Worm (Caenorhabditis elegans) whole organism, L1 larva: ENCODE measurements around the gene mlt-7.

Experiments
- C16A3.4 ChIP-seq: fragments of 150-350 bp; optimal IDR thresholded peaks from 2 replicates; lab custom pipeline; 2014; ENCODE audit warnings: missing biosample characterization, missing genetic modification characterization
- aha-1 ChIP-seq: fragments of 150-350 bp; optimal IDR thresholded peaks from 2 replicates; lab custom pipeline; 2014; ENCODE audit warnings: missing biosample characterization, missing genetic modification characterization
- ama-1 ChIP-seq: fragments of 150-350 bp; optimal IDR thresholded peaks from 2 replicates; lab custom pipeline; 2014
- ceh-8 ChIP-seq: fragments of 200-800 bp; sonication (Bioruptor generic); optimal IDR thresholded peaks from 2 replicates; lab custom pipeline; 2018; ENCODE audit warnings: mild to moderate bottlenecking, missing genetic modification characterization, moderate library complexity, missing compliant biosample characterization
- ceh-88 ChIP-seq: fragments of 200-800 bp; sonication (Bioruptor generic); IDR thresholded peaks from 2 replicates; pipeline ENCODE4 v1.3.6; 2022; ENCODE audit warnings: missing genetic modification characterization, missing compliant biosample characterization
- ceh-90 ChIP-seq: sonication (generic microtip); optimal IDR thresholded peaks from 2 replicates; lab custom pipeline; 2016; ENCODE audit warnings: missing genetic modification characterization, missing compliant biosample characterization
- dpl-1 ChIP-seq, 3 experiments: fragments of 150-350 bp in 2 of 3; sonication (generic microtip) in 1 of 3; optimal IDR thresholded peaks; 2 replicates each; lab custom pipeline; 2014 to 2017; ENCODE audit warnings: missing biosample characterization in 3 of 3, missing genetic modification characterization in 3 of 3, missing genetic modification reagents in 3 of 3
- efl-1 ChIP-seq, 4 experiments: fragments of 150-350 bp; optimal IDR thresholded peaks in 3 of 4; peaks in 1 of 4; 1 replicate in 1 of 4; 2 replicates in 3 of 4; lab custom pipeline; 2014; ENCODE audit warnings: missing biosample characterization in 2 of 4, missing genetic modification characterization in 2 of 4, missing genetic modification reagents in 2 of 4
- egl-13 ChIP-seq: sonication (generic microtip); optimal IDR thresholded peaks from 2 replicates; lab custom pipeline; 2016; ENCODE audit warnings: missing genotype, missing genetic modification reagents, missing genetic modification characterization, missing compliant biosample characterization
- egl-27 ChIP-seq, 2 experiments: fragments of 150-350 bp in 1 of 2; sonication (generic microtip); optimal IDR thresholded peaks; 3 replicates each; lab custom pipeline; 2017 to 2018; ENCODE audit warnings: missing biosample characterization in 2 of 2, missing genetic modification characterization in 2 of 2, missing genetic modification reagents in 2 of 2
- elt-2 ChIP-seq: sonication (generic microtip); optimal IDR thresholded peaks from 2 replicates; lab custom pipeline; 2016; ENCODE audit warnings: missing genetic modification characterization, mild to moderate bottlenecking, inconsistent platforms, missing compliant biosample characterization, missing genetic modification reagents
- elt-3 ChIP-seq, 6 experiments: fragments of 150-350 bp in 1 of 6; sonication (generic microtip); optimal IDR thresholded peaks; 2 replicates each; lab custom pipeline; 2017 to 2018; ENCODE audit warnings: missing biosample characterization in 6 of 6, missing genetic modification characterization in 6 of 6, inconsistent platforms in 1 of 6
- fkh-10 ChIP-seq: sonication (generic microtip); optimal IDR thresholded peaks from 2 replicates; lab custom pipeline; 2017; ENCODE audit warnings: missing biosample characterization, missing genetic modification reagents, missing genetic modification characterization
- fos-1 ChIP-seq: fragments of 150-350 bp; optimal IDR thresholded peaks from 2 replicates; lab custom pipeline; 2014; ENCODE audit warnings: missing biosample characterization, missing genetic modification characterization
- grh-1 ChIP-seq: fragments of 200-800 bp; sonication (Bioruptor generic); IDR thresholded peaks from 2 replicates; pipeline ENCODE4 v1.3.6; 2022; ENCODE audit warnings: missing genetic modification reagents, missing genetic modification characterization, missing compliant biosample characterization
- hlh-4 ChIP-seq: sonication (generic microtip); optimal IDR thresholded peaks from 2 replicates; lab custom pipeline; 2016; ENCODE audit warnings: mild to moderate bottlenecking, missing genetic modification characterization, missing compliant biosample characterization
- irx-1 ChIP-seq: sonication (generic microtip); optimal IDR thresholded peaks from 2 replicates; lab custom pipeline; 2016; ENCODE audit warnings: missing genetic modification characterization, missing compliant biosample characterization
- jun-1 ChIP-seq: fragments of 150-350 bp; optimal IDR thresholded peaks from 2 replicates; lab custom pipeline; 2014; ENCODE audit warnings: missing biosample characterization, missing genetic modification reagents, missing genetic modification characterization
- lin-14 ChIP-seq: fragments of 200-800 bp; sonication (Bioruptor generic); optimal IDR thresholded peaks from 2 replicates; lab custom pipeline; 2018; ENCODE audit warnings: mild to moderate bottlenecking, missing genetic modification characterization, moderate library complexity, missing compliant biosample characterization
- lin-15B ChIP-seq: fragments of 150-350 bp; sonication (generic microtip); optimal IDR thresholded peaks from 3 replicates; lab custom pipeline; 2014; ENCODE audit warnings: missing biosample characterization, missing genetic modification characterization
- lin-39 ChIP-seq: fragments of 150-350 bp; optimal IDR thresholded peaks from 2 replicates; lab custom pipeline; 2014; ENCODE audit warnings: missing biosample characterization, missing genetic modification reagents, missing genetic modification characterization
- mab-9 ChIP-seq: fragments of 200-800 bp; sonication (Bioruptor generic); IDR thresholded peaks from 2 replicates; pipeline ENCODE4 v1.3.6; 2022; ENCODE audit warnings: missing genetic modification reagents, missing genetic modification characterization, missing compliant biosample characterization
- mep-1 ChIP-seq: fragments of 150-350 bp; optimal IDR thresholded peaks from 2 replicates; lab custom pipeline; 2014; ENCODE audit warnings: missing biosample characterization, missing genetic modification characterization
- nhr-19 ChIP-seq: fragments of 200-800 bp; sonication (Bioruptor generic); conservative IDR thresholded peaks from 2 replicates; pipeline ENCODE4 v1.3.6; 2022; ENCODE audit warnings: missing genetic modification characterization, missing compliant biosample characterization
- nhr-20 ChIP-seq: sonication (generic microtip); optimal IDR thresholded peaks from 2 replicates; lab custom pipeline; 2016; ENCODE audit warnings: mild to moderate bottlenecking, missing genetic modification characterization, missing compliant biosample characterization
- nhr-76 ChIP-seq: sonication (generic microtip); optimal IDR thresholded peaks from 2 replicates; lab custom pipeline; 2017; ENCODE audit warnings: missing biosample characterization, missing genetic modification characterization
- nhr-84 ChIP-seq: sonication (generic microtip); optimal IDR thresholded peaks from 2 replicates; lab custom pipeline; 2017; ENCODE audit warnings: missing biosample characterization, missing genetic modification characterization
- nhr-85 ChIP-seq: sonication (generic microtip); peaks from one replicate; lab custom pipeline; 2016; ENCODE audit warnings: missing genetic modification characterization, inconsistent platforms, missing compliant biosample characterization
- nhr-90 ChIP-seq: sonication (generic microtip); optimal IDR thresholded peaks from 2 replicates; lab custom pipeline; 2016; ENCODE audit warnings: mild to moderate bottlenecking, missing genetic modification characterization, missing compliant biosample characterization; ENCODE audit not compliant: poor library complexity
- rnt-1 ChIP-seq: sonication (generic microtip); optimal IDR thresholded peaks from 2 replicates; lab custom pipeline; 2016; ENCODE audit warnings: mild to moderate bottlenecking, missing genetic modification characterization, moderate library complexity, missing compliant biosample characterization
- snu-23 ChIP-seq: sonication (generic microtip); optimal IDR thresholded peaks from 2 replicates; lab custom pipeline; 2016; ENCODE audit warnings: missing genetic modification characterization, missing compliant biosample characterization
- unc-130 ChIP-seq: fragments of 150-350 bp; optimal IDR thresholded peaks from 2 replicates; lab custom pipeline; 2017; ENCODE audit warnings: missing biosample characterization, missing genetic modification characterization, inconsistent platforms
- unc-30 ChIP-seq: sonication (generic microtip); optimal IDR thresholded peaks from 2 replicates; lab custom pipeline; 2017; ENCODE audit warnings: missing biosample characterization, missing genetic modification characterization
- unc-62 ChIP-seq: fragments of 150-350 bp; optimal IDR thresholded peaks from 2 replicates; lab custom pipeline; 2014; ENCODE audit warnings: missing biosample characterization, missing genetic modification reagents, missing genetic modification characterization
- unc-86 ChIP-seq: sonication (generic microtip); optimal IDR thresholded peaks from 2 replicates; lab custom pipeline; 2016; ENCODE audit warnings: missing genetic modification characterization, missing compliant biosample characterization
- unc-98 ChIP-seq: fragments of 200-800 bp; sonication (Bioruptor generic); IDR thresholded peaks from 2 replicates; pipeline ENCODE4 v1.3.6; 2022; ENCODE audit warnings: missing genetic modification characterization, missing compliant biosample characterization

The mlt-7 gene

ce11 chrII:4355217-4355616, 37.6 kb upstream of the mlt-7 start, which contains the start of the genes H20J04.7 and H20J04.1:
Gene H20J04.7, minus strand, starts transcription at chrII:4355317.
Gene H20J04.1, plus strand, starts transcription at chrII:4355613.
- no peak for TF ChIP-seq unc-98

DNA sequence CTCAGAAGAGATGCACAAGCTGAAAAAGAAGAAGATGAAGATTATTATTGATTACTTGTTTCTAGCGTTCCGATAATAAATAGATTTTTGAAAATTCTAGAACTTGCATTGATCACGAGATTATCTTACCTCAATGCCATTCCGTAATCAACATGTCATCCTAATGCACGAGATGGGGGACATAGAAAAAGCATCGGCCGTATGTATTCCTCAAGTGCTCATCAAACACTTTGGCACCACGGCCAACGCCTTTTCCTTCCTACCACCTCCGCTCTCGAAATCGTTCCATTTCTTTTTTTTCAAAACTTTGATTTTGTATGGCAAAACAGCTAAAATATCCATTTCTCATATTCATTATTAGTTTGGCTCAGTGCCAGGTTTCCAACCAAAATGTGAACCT, 34.0 kb upstream of the mlt-7 start, which contains the start of gene lat-2:
TSS of gene lat-2 (plus strand) at position 301 of the 400 bp plus-strand sequence.
- TF ChIP-seq elt-3 (tag; optimal IDR thresholded peaks at IDR 0.05; lab: Kevin White, UChicago) (no peak), fos-1 (tag; lab: Kevin White, UChicago) (no peak), elt-2 (tag; lab: Kevin White, UChicago) (no peak), aha-1 (tag; lab: Kevin White, UChicago) (no peak), rnt-1 (tag; lab: Kevin White, UChicago) (no peak), lin-39 (tag; lab: Kevin White, UChicago) (no peak), ceh-88 (GFP tag; lab: Robert Waterston, UW) (no peak), snu-23 (GFP tag; lab: Kevin White, UChicago) (no peak), nhr-76 (tag; lab: Kevin White, UChicago) (no peak), C16A3.4 (tag; lab: Kevin White, UChicago) (no peak), egl-13 (tag; lab: Kevin White, UChicago) (no peak), mab-9 (GFP tag; lab: Robert Waterston, UW) (no peak), fkh-10 (GFP tag; lab: Kevin White, UChicago) (no peak), ceh-8 (GFP tag; lab: Kevin White, UChicago) (no peak), unc-130 (tag; lab: Kevin White, UChicago) (no peak), nhr-84 (tag; lab: Kevin White, UChicago) (no peak), unc-98 (no peak), nhr-19 (GFP tag; lab: Robert Waterston, UW) (no peak)

ce11 chrII:4359219-4359618, 33.6 kb upstream of the mlt-7 start:
- TF ChIP-seq dpl-1 (GFP tag; optimal IDR thresholded peaks at IDR 0.05; lab: Kevin White, UChicago) (no peak), efl-1 (optimal IDR thresholded peaks at IDR 0.05; lab: Kevin White, UChicago) (no peak), efl-1 (GFP tag; optimal IDR thresholded peaks at IDR 0.05 in 1 of 2; lab: Kevin White, UChicago) (peak in 1 of 2 experiments; percentile 4), irx-1 (no peak), ama-1 (lab: Kevin White, UChicago) (no peak)

- no peak for TF ChIP-seq unc-62 (GFP tag; lab: Kevin White, UChicago)
- TF ChIP-seq nhr-76 (tag; lab: Kevin White, UChicago): no peak
- TF ChIP-seq mep-1 (tag; lab: Kevin White, UChicago): no peak
- peak; percentile 48 for TF ChIP-seq lin-14 (GFP tag; lab: Kevin White, UChicago)
- peak; percentile 4 for TF ChIP-seq jun-1 (tag; lab: Kevin White, UChicago)
- peak; percentile 63 for TF ChIP-seq nhr-85 (tag; lab: Kevin White, UChicago)
- TF ChIP-seq nhr-90 (tag; lab: Kevin White, UChicago): no peak
- no peak for TF ChIP-seq ceh-90 (tag; lab: Kevin White, UChicago)
- no peak for TF ChIP-seq unc-30
- no peak for TF ChIP-seq lin-15B (tag; lab: Kevin White, UChicago)
- TF ChIP-seq unc-86 (tag; lab: Kevin White, UChicago): no peak
- peak; percentile 96 for TF ChIP-seq grh-1
- TF ChIP-seq egl-27 (tag; optimal IDR thresholded peaks at IDR 0.05; lab: Kevin White, UChicago): no peak
- TF ChIP-seq efl-1 (optimal IDR thresholded peaks at IDR 0.05; lab: Kevin White, UChicago): no peak
- peak in 1 of 2 experiments; percentile 87 for TF ChIP-seq efl-1 (GFP tag; optimal IDR thresholded peaks at IDR 0.05 in 1 of 2; lab: Kevin White, UChicago)
- no peak for TF ChIP-seq ama-1 (lab: Kevin White, UChicago)
- TF ChIP-seq ceh-8 (GFP tag; lab: Kevin White, UChicago): no peak
- TF ChIP-seq nhr-20 (tag; lab: Kevin White, UChicago): peak; percentile 1
- no peak for TF ChIP-seq hlh-4 (tag; lab: Kevin White, UChicago)
These were observed 30.7 kb upstream of the mlt-7 start for ce11 chrII:4362088-4362487.
